Worm (Caenorhabditis elegans) whole organism, early embryonic: ENCODE results near the gene ZK673.6.

Experiments
- F13C5.2 ChIP-seq: sonication (generic microtip); optimal IDR thresholded peaks from 2 replicates; lab custom pipeline; 2017; ENCODE audit warnings: mild to moderate bottlenecking, missing genetic modification characterization, inconsistent platforms, missing compliant biosample characterization
- ama-1 ChIP-seq: fragments of 150-350 bp; optimal IDR thresholded peaks from 2 replicates; lab custom pipeline; 2014
- ceh-13 ChIP-seq: fragments of 200-800 bp; sonication (Bioruptor generic); optimal IDR thresholded peaks from 2 replicates; lab custom pipeline; 2018; ENCODE audit warnings: mild to moderate bottlenecking, missing genetic modification characterization, missing compliant biosample characterization
- ets-7 ChIP-seq: sonication (generic microtip); optimal IDR thresholded peaks from 2 replicates; lab custom pipeline; 2016; ENCODE audit warnings: missing genotype, missing genetic modification characterization, missing compliant biosample characterization
- flt-1 ChIP-seq: fragments of 200-800 bp; sonication (Bioruptor generic); IDR thresholded peaks from 2 replicates; pipeline ENCODE4 v1.3.6; 2022; ENCODE audit warnings: missing genetic modification characterization, missing compliant biosample characterization
- hmg-4 ChIP-seq: fragments of 200-800 bp; sonication (Bioruptor generic); optimal IDR thresholded peaks from 2 replicates; lab custom pipeline; 2018; ENCODE audit warnings: mild to moderate bottlenecking, missing genetic modification characterization, missing compliant biosample characterization
- hnd-1 ChIP-seq: sonication (generic microtip); optimal IDR thresholded peaks from 2 replicates; lab custom pipeline; 2016; ENCODE audit warnings: missing genetic modification characterization, missing compliant biosample characterization
- scrt-1 ChIP-seq: fragments of 200-800 bp; sonication (Bioruptor generic); IDR thresholded peaks from 2 replicates; pipeline ENCODE4 v1.3.6; 2022; ENCODE audit warnings: missing genetic modification characterization, missing compliant biosample characterization
- sea-1 ChIP-seq: fragments of 200-800 bp; sonication (Bioruptor generic); conservative IDR thresholded peaks from 2 replicates; pipeline ENCODE4 v1.3.6; 2022; ENCODE audit warnings: missing genetic modification characterization, missing compliant biosample characterization
- tbx-37 ChIP-seq: fragments of 200-800 bp; sonication (Bioruptor generic); conservative IDR thresholded peaks from 2 replicates; pipeline ENCODE4 v1.3.6; 2022; ENCODE audit warnings: missing genetic modification reagents, missing genetic modification characterization, missing compliant biosample characterization

DNA sequence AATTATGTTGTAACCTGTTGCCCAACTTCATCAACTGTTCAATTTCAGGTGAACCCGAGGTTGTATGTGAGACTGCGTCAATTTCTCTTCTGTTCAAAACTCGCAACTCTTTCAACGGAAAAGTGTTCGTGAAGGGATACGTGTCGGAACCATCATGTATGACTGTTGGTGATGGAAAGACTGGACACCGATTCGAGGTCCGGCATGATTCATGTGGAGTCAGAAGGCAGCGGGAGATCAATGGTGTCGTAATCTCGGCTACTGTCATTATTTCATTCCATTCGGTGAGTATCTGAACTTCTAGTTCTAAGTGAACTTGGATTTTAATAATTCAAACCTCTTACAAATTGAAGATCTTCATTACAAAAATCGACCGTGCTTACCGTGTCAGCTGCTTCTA is 26.3 kb downstream of the ZK673.6 start:
- TF ChIP-seq scrt-1 (no peak), ceh-13 (no peak), F13C5.2 (tag; lab: Kevin White, UChicago) (no peak), ama-1 (no peak), tbx-37 (GFP tag; lab: Robert Waterston, UW) (no peak), hmg-4 (GFP tag; lab: Kevin White, UChicago) (no peak), hnd-1 (tag; lab: Kevin White, UChicago) (no peak), sea-1 (no peak), flt-1 (GFP tag; lab: Robert Waterston, UW) (no peak), ets-7 (tag; lab: Kevin White, UChicago) (no peak)
